Worm (Caenorhabditis elegans): ENCODE measurements around the gene H05C05.4.

The H05C05.4 gene

ce11 chrIII:2946101-2946500 lies at the start of gene H05C05.4:
Gene H05C05.4, minus strand, starts transcription at chrIII:2946201.
- TF ChIP-seq unc-86 (tag; optimal IDR thresholded peaks at IDR 0.05) = no peak
- no peak for TF ChIP-seq nhr-11 (tag; optimal IDR thresholded peaks at IDR 0.05)
- TF ChIP-seq unc-3 (GFP tag; conservative IDR thresholded peaks at IDR 0.05) = no peak
- no peak for TF ChIP-seq unc-3 (tag; optimal IDR thresholded peaks at IDR 0.05)
- no peak for TF ChIP-seq C08G9.2 (tag; optimal IDR thresholded peaks at IDR 0.05)
- no peak for TF ChIP-seq elt-4 (tag; optimal IDR thresholded peaks at IDR 0.05)
- no peak for TF ChIP-seq Y22D7AL.16 (tag; optimal IDR thresholded peaks at IDR 0.05)
- no peak for TF ChIP-seq ama-1 (optimal IDR thresholded peaks at IDR 0.05)
- TF ChIP-seq pag-3 (tag; optimal IDR thresholded peaks at IDR 0.05; ENCODE audit: borderline replicate concordance) = no peak
- TF ChIP-seq sox-2 (GFP tag; IDR thresholded peaks at IDR 0.05) = no peak
- no peak for TF ChIP-seq mec-3 (tag; optimal IDR thresholded peaks at IDR 0.05; ENCODE audit: borderline replicate concordance)
- TF ChIP-seq C38D4.7 (GFP tag; optimal IDR thresholded peaks at IDR 0.05) = no peak
- TF ChIP-seq ttx-3 (tag; optimal IDR thresholded peaks at IDR 0.05) = no peak
- TF ChIP-seq hlh-8 (tag; optimal IDR thresholded peaks at IDR 0.05) = no peak
- no peak for TF ChIP-seq K09A11.1 (tag; optimal IDR thresholded peaks at IDR 0.05; ENCODE audit: insufficient read depth)
- TF ChIP-seq rnt-1 (tag; optimal IDR thresholded peaks at IDR 0.05) = no peak
- no peak for TF ChIP-seq fkh-6 (tag; optimal IDR thresholded peaks at IDR 0.05)

- no peak for TF ChIP-seq fax-1 (tag; optimal IDR thresholded peaks at IDR 0.05)
- no peak for TF ChIP-seq hlh-6 (tag; optimal IDR thresholded peaks at IDR 0.05)
- peak; percentile 62 for TF ChIP-seq ceh-48 (tag; optimal IDR thresholded peaks at IDR 0.05)
- no peak for TF ChIP-seq syd-9 (tag; optimal IDR thresholded peaks at IDR 0.05)
Observed at ce11 chrIII:2995288-2995687, 49.3 kb upstream of the H05C05.4 start.

DNA sequence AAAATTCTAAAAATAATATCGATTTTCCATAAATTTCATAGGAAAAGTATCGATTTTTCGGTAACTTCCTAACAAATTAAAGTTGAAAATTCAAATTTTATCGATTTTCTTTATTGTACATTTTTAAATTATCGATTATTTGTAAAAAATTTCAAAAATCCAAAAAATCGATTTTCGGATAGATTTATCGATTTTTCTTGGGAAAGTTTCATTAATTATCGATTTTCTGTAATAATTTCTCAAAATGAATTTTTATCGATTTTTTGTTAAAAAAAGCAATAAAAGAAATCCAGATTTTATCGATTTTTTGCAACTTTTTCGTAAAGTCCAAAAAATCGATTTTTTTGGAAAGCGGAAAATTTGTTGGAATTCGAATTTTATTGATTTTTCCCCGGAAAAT lies 48.0 kb upstream of the H05C05.4 start:
- TF ChIP-seq F13H6.1 (tag; optimal IDR thresholded peaks at IDR 0.05) (no peak), ceh-48 (tag; optimal IDR thresholded peaks at IDR 0.05) (peak; percentile 81)

- TF ChIP-seq T23F11.4 (GFP tag; optimal IDR thresholded peaks at IDR 0.05) = no peak
- no peak for TF ChIP-seq ceh-14 (tag; optimal IDR thresholded peaks at IDR 0.05)
- TF ChIP-seq lim-6 (tag; optimal IDR thresholded peaks at IDR 0.05) = no peak
Observed at ce11 chrIII:2992234-2992633, 46.2 kb upstream of the H05C05.4 start.

- TF ChIP-seq T23F11.4 (GFP tag; optimal IDR thresholded peaks at IDR 0.05) (no peak), syd-9 (tag; optimal IDR thresholded peaks at IDR 0.05) (no peak), ceh-2 (tag; optimal IDR thresholded peaks at IDR 0.05) (no peak), sdc-2 (tag; optimal IDR thresholded peaks at IDR 0.05) (no peak), tbx-2 (tag; optimal IDR thresholded peaks at IDR 0.05) (no peak), pha-2 (tag; optimal IDR thresholded peaks at IDR 0.05) (no peak), fax-1 (tag; optimal IDR thresholded peaks at IDR 0.05) (no peak), dve-1 (tag; optimal IDR thresholded peaks at IDR 0.05) (no peak), unc-86 (tag; optimal IDR thresholded peaks at IDR 0.05) (no peak), eyg-1 (tag; optimal IDR thresholded peaks at IDR 0.05) (no peak), pat-9 (tag; optimal IDR thresholded peaks at IDR 0.05) (no peak), unc-42 (tag; optimal IDR thresholded peaks at IDR 0.05) (no peak), ceh-18 (tag; optimal IDR thresholded peaks at IDR 0.05) (no peak), nhr-232 (tag; optimal IDR thresholded peaks at IDR 0.05) (no peak), dmd-4 (tag; optimal IDR thresholded peaks at IDR 0.05; ENCODE audit: borderline replicate concordance) (no peak), npax-4 (tag; optimal IDR thresholded peaks at IDR 0.05) (no peak), hlh-8 (tag; optimal IDR thresholded peaks at IDR 0.05) (no peak), gmeb-2 (tag; optimal IDR thresholded peaks at IDR 0.05) (no peak)
Observed at ce11 chrIII:2989957-2990356, 44.0 kb upstream of the H05C05.4 start, which contains the start of gene Y55D5A.4. Gene Y55D5A.4, minus strand, starts transcription at chrIII:2990057.
